Worm (Caenorhabditis elegans): Measurements from ENCODE around the gene srb-12.
A peak's percentile ranks its signal among the peaks of the same experiment; 100 is the strongest.
"Not testable (repeated sequence)": the region's sequence is repeated elsewhere in the genome, so short reads cannot be mapped to it uniquely, and the experiment has no call there.

The srb-12 gene

DNA sequence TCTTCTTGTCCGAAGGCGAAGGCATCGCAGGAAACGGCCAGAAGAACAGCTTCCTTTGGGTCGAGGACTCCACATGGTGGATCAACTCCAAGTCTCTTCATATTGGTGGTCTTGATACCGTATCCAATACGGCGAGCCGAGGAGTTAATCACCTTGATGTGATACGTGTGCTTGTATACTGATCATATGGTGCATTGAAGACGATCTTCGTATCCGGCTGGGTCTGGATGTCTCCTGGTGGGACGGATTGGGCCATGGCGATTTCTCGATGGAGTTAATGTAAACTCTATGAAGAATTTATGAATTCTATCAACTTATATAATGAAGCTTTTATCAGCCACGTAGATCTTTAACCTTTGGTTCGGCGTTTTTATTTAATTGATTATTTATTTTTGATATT, 39.2 kb downstream of the srb-12 start, which contains the start of gene msp-74:
Gene msp-74 (minus strand): TSS at position 101 of the 400 bp plus-strand sequence.
- TF ChIP-seq gmeb-1 (tag; optimal IDR thresholded peaks at IDR 0.05); sma-3 (GFP tag; optimal IDR thresholded peaks at IDR 0.05); nhr-25 (tag; optimal IDR thresholded peaks at IDR 0.05): not testable (repeated sequence)

DNA sequence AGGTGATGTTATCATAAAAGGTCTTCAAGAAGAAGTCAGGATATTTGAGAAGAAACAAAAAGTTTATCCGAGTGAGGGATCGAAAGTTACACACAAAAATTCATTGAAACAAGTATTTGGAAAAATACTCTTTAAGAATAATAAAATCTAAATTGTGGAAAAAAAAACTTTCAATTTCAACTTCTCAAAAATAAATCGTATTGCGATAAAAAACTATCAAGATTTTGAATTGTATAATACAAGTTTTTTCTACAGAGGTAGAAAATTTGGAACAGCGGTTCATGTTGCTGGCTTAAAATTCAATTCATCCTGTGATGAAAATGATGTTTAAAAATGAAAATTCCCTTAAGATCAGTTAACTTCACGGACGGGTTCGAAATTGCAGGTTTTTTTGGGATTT, 42.4 kb downstream of the srb-12 start, which contains the start of gene F09C12.8:
Gene F09C12.8 (plus strand): TSS at position 301 of the 400 bp plus-strand sequence.
- no peak for TF ChIP-seq sma-9 (GFP tag; optimal IDR thresholded peaks at IDR 0.05)
- no peak for TF ChIP-seq sma-9 (tag; optimal IDR thresholded peaks at IDR 0.05)
- no peak for TF ChIP-seq sma-3 (GFP tag; optimal IDR thresholded peaks at IDR 0.05)
- TF ChIP-seq mab-5 (tag; optimal IDR thresholded peaks at IDR 0.05): no peak
- no peak for TF ChIP-seq fos-1 (tag; optimal IDR thresholded peaks at IDR 0.05)
- TF ChIP-seq ceh-16 (tag; optimal IDR thresholded peaks at IDR 0.05): no peak
- TF ChIP-seq F13H6.1 (tag; optimal IDR thresholded peaks at IDR 0.05): no peak
- no peak for TF ChIP-seq ztf-11 (tag; optimal IDR thresholded peaks at IDR 0.05)
- TF ChIP-seq crh-2 (tag; optimal IDR thresholded peaks at IDR 0.05): no peak
- no peak for TF ChIP-seq sem-4 (tag; optimal IDR thresholded peaks at IDR 0.05)

DNA sequence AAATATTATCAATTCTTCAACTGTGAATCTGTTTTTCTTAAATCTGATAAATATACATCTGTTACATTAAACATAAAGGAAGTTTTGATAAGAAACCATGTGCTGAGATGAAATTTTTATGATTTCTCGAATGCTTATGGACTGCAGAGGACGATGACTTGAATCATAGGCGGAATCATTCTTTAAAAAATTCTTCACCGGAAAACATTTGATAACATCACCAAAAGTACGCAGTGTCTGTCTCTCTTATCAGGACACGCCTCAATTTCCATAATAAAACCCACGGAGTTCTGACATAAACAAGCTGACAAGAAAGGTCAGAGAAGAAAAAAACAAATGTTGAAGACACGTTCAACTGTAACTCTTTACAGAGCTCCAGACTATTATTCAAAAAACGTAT, 44.7 kb downstream of the srb-12 start, which contains the start of gene F09C12.2:
Gene F09C12.2 (plus strand): TSS at position 320 of the 400 bp plus-strand sequence.
- TF ChIP-seq nhr-25 (tag; optimal IDR thresholded peaks at IDR 0.05): no peak
- peak; percentile 14 for TF ChIP-seq fos-1 (tag; optimal IDR thresholded peaks at IDR 0.05)

DNA sequence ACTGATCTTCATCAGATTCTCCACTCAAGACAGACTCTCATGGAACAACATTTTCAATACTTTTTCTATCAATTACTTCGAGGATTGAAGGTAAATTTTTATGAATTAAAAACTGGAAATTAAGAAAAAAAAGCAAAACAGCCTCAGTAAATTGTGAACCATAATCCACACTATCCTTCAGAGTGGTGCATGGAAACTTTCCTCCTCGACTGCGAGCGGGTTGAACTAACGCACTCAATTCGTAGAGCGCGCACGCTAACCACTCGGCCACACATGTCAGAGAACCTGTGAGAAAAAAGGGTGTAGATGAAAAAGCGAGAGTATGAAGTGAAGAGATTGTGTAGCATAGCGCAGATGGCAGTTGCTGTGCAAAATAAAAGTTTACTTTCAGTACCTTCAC, 49.4 kb downstream of the srb-12 start:
- peak; percentile 52 for TF ChIP-seq C34F6.9 (tag; optimal IDR thresholded peaks at IDR 0.05)
- TF ChIP-seq mab-5 (tag; optimal IDR thresholded peaks at IDR 0.05): peak; percentile 23
- peak; percentile 33 for TF ChIP-seq lin-11 (tag; optimal IDR thresholded peaks at IDR 0.05)
- no peak for TF ChIP-seq dmd-4 (tag; optimal IDR thresholded peaks at IDR 0.05)
- no peak for TF ChIP-seq elt-3 (tag; optimal IDR thresholded peaks at IDR 0.05)
- no peak for TF ChIP-seq ZK546.5 (tag; optimal IDR thresholded peaks at IDR 0.05)
- no peak for TF ChIP-seq nhr-23 (tag; optimal IDR thresholded peaks at IDR 0.05)
- TF ChIP-seq skn-1 (tag; optimal IDR thresholded peaks at IDR 0.05): no peak
- TF ChIP-seq sem-4 (tag; optimal IDR thresholded peaks at IDR 0.05): peak; percentile 1
- TF ChIP-seq nhr-21 (tag; optimal IDR thresholded peaks at IDR 0.05): peak; percentile 85
- TF ChIP-seq sma-3 (GFP tag; optimal IDR thresholded peaks at IDR 0.05): peak; percentile 57
- TF ChIP-seq nhr-25 (tag; optimal IDR thresholded peaks at IDR 0.05): no peak
- TF ChIP-seq elt-1 (tag; optimal IDR thresholded peaks at IDR 0.05): no peak
- TF ChIP-seq unc-62 (GFP tag; optimal IDR thresholded peaks at IDR 0.05): no peak
- peak; percentile 43 for TF ChIP-seq zag-1 (tag; optimal IDR thresholded peaks at IDR 0.05)
- TF ChIP-seq nhr-12 (tag; optimal IDR thresholded peaks at IDR 0.05): no peak
- TF ChIP-seq peb-1 (tag; optimal IDR thresholded peaks at IDR 0.05): no peak
- TF ChIP-seq crh-2 (tag; optimal IDR thresholded peaks at IDR 0.05): peak; percentile 70
- peak; percentile 79 for TF ChIP-seq unc-55 (GFP tag; optimal IDR thresholded peaks at IDR 0.05)
- no peak for TF ChIP-seq aly-2 (tag; optimal IDR thresholded peaks at IDR 0.05)
- no peak for TF ChIP-seq alr-1 (tag; optimal IDR thresholded peaks at IDR 0.05)
- TF ChIP-seq ztf-11 (tag; optimal IDR thresholded peaks at IDR 0.05): no peak
- no peak for TF ChIP-seq mbf-1 (tag; optimal IDR thresholded peaks at IDR 0.05)
- no peak for TF ChIP-seq nhr-11 (tag; optimal IDR thresholded peaks at IDR 0.05)
- peak; percentile 82 for TF ChIP-seq sma-9 (GFP tag; optimal IDR thresholded peaks at IDR 0.05)
- TF ChIP-seq sma-9 (tag; optimal IDR thresholded peaks at IDR 0.05): no peak
- TF ChIP-seq R02D3.7 (tag; optimal IDR thresholded peaks at IDR 0.05): no peak
- TF ChIP-seq ama-1 (optimal IDR thresholded peaks at IDR 0.05): no peak
- TF ChIP-seq ceh-16 (tag; optimal IDR thresholded peaks at IDR 0.05): no peak
- TF ChIP-seq lin-13 (GFP tag; optimal IDR thresholded peaks at IDR 0.05): peak; percentile 63
- no peak for TF ChIP-seq unc-39 (tag; optimal IDR thresholded peaks at IDR 0.05)
- peak; percentile 94 for TF ChIP-seq nhr-129 (tag; optimal IDR thresholded peaks at IDR 0.05)
- TF ChIP-seq Y55F3AM.14 (GFP tag; optimal IDR thresholded peaks at IDR 0.05): peak; percentile 61
- TF ChIP-seq lin-39 (tag; optimal IDR thresholded peaks at IDR 0.05): no peak
- TF ChIP-seq ztf-1 (GFP tag; conservative IDR thresholded peaks at IDR 0.05): no peak
- peak in 1 of 2 experiments; percentile 4 for TF ChIP-seq mdl-1 (tag; optimal IDR thresholded peaks at IDR 0.05)
- no peak for TF ChIP-seq nhr-10 (tag; optimal IDR thresholded peaks at IDR 0.05)
- TF ChIP-seq fos-1 (tag; optimal IDR thresholded peaks at IDR 0.05): peak; percentile 79
- no peak for TF ChIP-seq ceh-82 (tag; optimal IDR thresholded peaks at IDR 0.05)
- TF ChIP-seq snpc-4 (tag; optimal IDR thresholded peaks at IDR 0.05): no peak
- peak; percentile 53 for TF ChIP-seq egl-27 (tag; optimal IDR thresholded peaks at IDR 0.05)
- TF ChIP-seq gmeb-1 (tag; optimal IDR thresholded peaks at IDR 0.05): peak; percentile 67
- no peak for TF ChIP-seq nhr-6 (tag; optimal IDR thresholded peaks at IDR 0.05)
- TF ChIP-seq ztf-4 (tag; optimal IDR thresholded peaks at IDR 0.05): peak; percentile 36
- TF ChIP-seq F13H6.1 (tag; optimal IDR thresholded peaks at IDR 0.05): peak; percentile 52
- TF ChIP-seq lsy-2 (tag; optimal IDR thresholded peaks at IDR 0.05): peak in 1 of 2 experiments; percentile 49
- TF ChIP-seq nhr-237 (tag; optimal IDR thresholded peaks at IDR 0.05): no peak

Data from whole organism, L2 larva.